Worm (Caenorhabditis elegans) whole organism, L4 larva: ENCODE data around the gene dnj-7.

Experiments
- D1046.2 ChIP-seq: fragments of 200-800 bp; sonication (Bioruptor generic); IDR thresholded peaks from 2 replicates; pipeline ENCODE4 v1.3.6; 2022; ENCODE audit warnings: missing genetic modification characterization, missing compliant biosample characterization
- F10B5.3 ChIP-seq: sonication (generic microtip); optimal IDR thresholded peaks from 2 replicates; lab custom pipeline; 2016; ENCODE audit warnings: mild to moderate bottlenecking, missing genetic modification characterization, missing compliant biosample characterization
- F26F4.8 ChIP-seq: fragments of 200-800 bp; sonication (Bioruptor generic); conservative IDR thresholded peaks from 2 replicates; pipeline ENCODE4 v1.3.6; 2022; ENCODE audit warnings: missing genetic modification characterization, missing compliant biosample characterization
- F37D6.2 ChIP-seq: sonication (generic microtip); optimal IDR thresholded peaks from 2 replicates; lab custom pipeline; 2016; ENCODE audit warnings: mild to moderate bottlenecking, missing genetic modification characterization, missing compliant biosample characterization
- F44E2.7 ChIP-seq: fragments of 200-800 bp; sonication (Bioruptor generic); IDR thresholded peaks from 2 replicates; pipeline ENCODE4 v2.1.2; 2022; ENCODE audit warnings: missing genetic modification characterization, missing compliant biosample characterization
- T20F7.1 ChIP-seq: fragments of 200-800 bp; sonication (Bioruptor generic); optimal IDR thresholded peaks from 2 replicates; lab custom pipeline; 2018; ENCODE audit warnings: mild to moderate bottlenecking, missing genetic modification characterization, missing compliant biosample characterization
- Y5F2A.4 ChIP-seq: fragments of 200-800 bp; sonication (Bioruptor generic); optimal IDR thresholded peaks from 2 replicates; lab custom pipeline; 2018; ENCODE audit warnings: mild to moderate bottlenecking, missing genetic modification characterization, missing compliant biosample characterization
- Y75B8A.6 ChIP-seq: fragments of 200-800 bp; sonication (Bioruptor generic); IDR thresholded peaks from 2 replicates; pipeline ENCODE4 v1.3.6; 2022; ENCODE audit warnings: missing genetic modification reagents, missing genetic modification characterization, missing compliant biosample characterization
- ZK337.2 ChIP-seq: fragments of 200-800 bp; sonication (Bioruptor generic); IDR thresholded peaks from 2 replicates; pipeline ENCODE4 v1.3.6; 2022; ENCODE audit warnings: missing genetic modification reagents, missing genetic modification characterization, missing compliant biosample characterization
- ZK546.5 ChIP-seq, 2 experiments: sonication (generic microtip); optimal IDR thresholded peaks; 2 replicates each; lab custom pipeline; 2017; ENCODE audit warnings: missing biosample characterization in 2 of 2, missing genetic modification characterization in 2 of 2
- attf-4 ChIP-seq: sonication (generic microtip); optimal IDR thresholded peaks from 3 replicates; lab custom pipeline; 2017; ENCODE audit warnings: missing biosample characterization, missing genetic modification characterization
- ceh-82 ChIP-seq: sonication (generic microtip); optimal IDR thresholded peaks from 2 replicates; lab custom pipeline; 2017; ENCODE audit warnings: missing biosample characterization, missing genetic modification characterization
- cey-2 ChIP-seq: sonication (generic microtip); optimal IDR thresholded peaks from 3 replicates; lab custom pipeline; 2017; ENCODE audit warnings: missing genetic modification characterization, mild to moderate bottlenecking, missing compliant biosample characterization, antibody characterized with exemption, borderline replicate concordance; ENCODE audit not compliant: insufficient read depth
- daf-12 ChIP-seq: fragments of 150-350 bp; optimal IDR thresholded peaks from 2 replicates; lab custom pipeline; 2014; ENCODE audit warnings: missing biosample characterization, missing genetic modification reagents, missing genetic modification characterization
- daf-8 ChIP-seq: fragments of 200-800 bp; sonication (Bioruptor generic); IDR thresholded peaks from 2 replicates; pipeline ENCODE4 v1.3.6; 2022; ENCODE audit warnings: missing genetic modification characterization, missing compliant biosample characterization
- dmd-9 ChIP-seq: fragments of 200-800 bp; sonication (Bioruptor generic); IDR thresholded peaks from 2 replicates; pipeline ENCODE4 v1.3.6; 2022; ENCODE audit warnings: missing genetic modification reagents, missing genetic modification characterization, missing compliant biosample characterization
- dpl-1 ChIP-seq: fragments of 150-350 bp; optimal IDR thresholded peaks from 2 replicates; lab custom pipeline; 2014; ENCODE audit warnings: missing biosample characterization, missing genetic modification reagents, missing genetic modification characterization
- duxl-1 ChIP-seq: sonication (generic microtip); optimal IDR thresholded peaks from 2 replicates; lab custom pipeline; 2016; ENCODE audit warnings: mild to moderate bottlenecking, missing genetic modification characterization, moderate library complexity, missing compliant biosample characterization; ENCODE audit not compliant: poor library complexity
- egl-27 ChIP-seq: sonication (generic microtip); optimal IDR thresholded peaks from 3 replicates; lab custom pipeline; 2017; ENCODE audit warnings: missing biosample characterization, missing genetic modification reagents, missing genetic modification characterization
- fkh-10 ChIP-seq: fragments of 150-350 bp; optimal IDR thresholded peaks from 2 replicates; lab custom pipeline; 2014; ENCODE audit warnings: missing biosample characterization, missing genetic modification reagents, missing genetic modification characterization
- fos-1 ChIP-seq: fragments of 150-350 bp; optimal IDR thresholded peaks from 2 replicates; lab custom pipeline; 2014; ENCODE audit warnings: missing biosample characterization, missing genetic modification characterization
- hlh-30 ChIP-seq: sonication (generic microtip); optimal IDR thresholded peaks from 2 replicates; lab custom pipeline; 2017; ENCODE audit warnings: antibody characterized with exemption, mild to moderate bottlenecking, missing genetic modification characterization, missing compliant biosample characterization; ENCODE audit not compliant: insufficient read depth
- jun-1 ChIP-seq: fragments of 150-350 bp; optimal IDR thresholded peaks from 2 replicates; lab custom pipeline; 2014; ENCODE audit warnings: missing biosample characterization, missing genetic modification reagents, missing genetic modification characterization
- lin-1 ChIP-seq: fragments of 200-800 bp; sonication (Bioruptor generic); IDR thresholded peaks from 2 replicates; pipeline ENCODE4 v1.3.6; 2022; ENCODE audit warnings: missing genetic modification reagents, missing genetic modification characterization, missing compliant biosample characterization
- lin-29 ChIP-seq: fragments of 200-800 bp; sonication (Bioruptor generic); IDR thresholded peaks from 2 replicates; pipeline ENCODE4 v1.3.6; 2022; ENCODE audit warnings: missing genetic modification reagents, missing genetic modification characterization, missing compliant biosample characterization
- lin-38 ChIP-seq: fragments of 200-800 bp; sonication (Bioruptor generic); IDR thresholded peaks from 2 replicates; pipeline ENCODE4 v1.3.6; 2022; ENCODE audit warnings: missing genetic modification reagents, missing genetic modification characterization, missing compliant biosample characterization
- lin-39 ChIP-seq: fragments of 150-350 bp; optimal IDR thresholded peaks from 2 replicates; lab custom pipeline; 2014; ENCODE audit warnings: missing biosample characterization, missing genetic modification reagents, missing genetic modification characterization
- lsy-2 ChIP-seq, 2 experiments: fragments of 150-350 bp in 1 of 2; sonication (generic microtip) in 1 of 2; optimal IDR thresholded peaks; 2 replicates each; lab custom pipeline; 2014 to 2017; ENCODE audit warnings: missing biosample characterization in 2 of 2, missing genetic modification characterization in 2 of 2
- madf-5 ChIP-seq, 2 experiments: fragments of 200-800 bp; sonication (Bioruptor generic); IDR thresholded peaks; 2 replicates each; pipeline ENCODE4 v1.3.6; 2022; ENCODE audit warnings: missing compliant biosample characterization in 2 of 2, missing genetic modification characterization in 2 of 2
- mdl-1 ChIP-seq, 2 experiments: fragments of 150-350 bp in 1 of 2; sonication (generic microtip) in 1 of 2; optimal IDR thresholded peaks; 2 replicates each; lab custom pipeline; 2014 to 2017; ENCODE audit warnings: missing biosample characterization in 2 of 2, missing genetic modification characterization in 2 of 2
- mdt-29 ChIP-seq: fragments of 200-800 bp; sonication (Bioruptor generic); IDR thresholded peaks from 2 replicates; pipeline ENCODE4 v1.3.6; 2022; ENCODE audit warnings: missing genetic modification reagents, missing genetic modification characterization, missing compliant biosample characterization
- mep-1 ChIP-seq: fragments of 150-350 bp; sonication (generic microtip); optimal IDR thresholded peaks from 3 replicates; lab custom pipeline; 2014; ENCODE audit warnings: missing biosample characterization, missing genetic modification characterization
- mxl-2 ChIP-seq: fragments of 200-800 bp; sonication (Bioruptor generic); conservative IDR thresholded peaks from 2 replicates; pipeline ENCODE4 v1.3.6; 2022; ENCODE audit warnings: missing genetic modification reagents, missing genetic modification characterization, missing compliant biosample characterization
- nhr-11 ChIP-seq: fragments of 150-350 bp; optimal IDR thresholded peaks from 2 replicates; lab custom pipeline; 2014; ENCODE audit warnings: missing biosample characterization, missing genetic modification characterization
- nhr-25 ChIP-seq: sonication (generic microtip); optimal IDR thresholded peaks from 2 replicates; lab custom pipeline; 2017; ENCODE audit warnings: missing genetic modification characterization, mild to moderate bottlenecking, missing compliant biosample characterization, antibody characterized with exemption, moderate library complexity, borderline replicate concordance; ENCODE audit not compliant: insufficient read depth
- nhr-77 ChIP-seq: fragments of 150-350 bp; optimal IDR thresholded peaks from 2 replicates; lab custom pipeline; 2014; ENCODE audit warnings: missing biosample characterization, missing genetic modification characterization
- pha-4 ChIP-seq, 2 experiments: fragments of 150-350 bp in 1 of 2; fragments of 200-800 bp in 1 of 2; sonication (Bioruptor generic) in 1 of 2; IDR thresholded peaks in 1 of 2; optimal IDR thresholded peaks in 1 of 2; 2 replicates each; pipeline versions ENCODE4 v1.3.6 to Lab custom; 2014 to 2022; ENCODE audit warnings: missing genetic modification characterization in 2 of 2, missing genetic modification reagents in 2 of 2, missing biosample characterization in 1 of 2, missing compliant biosample characterization in 1 of 2
- pqm-1 ChIP-seq: sonication (generic microtip); optimal IDR thresholded peaks from 2 replicates; lab custom pipeline; 2017; ENCODE audit warnings: missing biosample characterization, missing genetic modification characterization
- rbr-2 ChIP-seq: sonication (generic microtip); optimal IDR thresholded peaks from 2 replicates; lab custom pipeline; 2016; ENCODE audit warnings: missing genotype, missing genetic modification characterization, missing compliant biosample characterization
- saeg-2 ChIP-seq: fragments of 200-800 bp; sonication (Bioruptor generic); IDR thresholded peaks from 2 replicates; pipeline ENCODE4 v1.3.6; 2022; ENCODE audit warnings: missing genetic modification reagents, missing genetic modification characterization, missing compliant biosample characterization
- snpc-1.2 ChIP-seq: fragments of 200-800 bp; sonication (Bioruptor generic); IDR thresholded peaks from 2 replicates; pipeline ENCODE4 v1.3.6; 2022; ENCODE audit warnings: missing genetic modification reagents, missing genetic modification characterization, missing compliant biosample characterization
- spr-1 ChIP-seq: sonication (generic microtip); optimal IDR thresholded peaks from 2 replicates; lab custom pipeline; 2016; ENCODE audit warnings: mild to moderate bottlenecking, missing genetic modification characterization, missing compliant biosample characterization
- tag-97 ChIP-seq: fragments of 200-800 bp; sonication (Bioruptor generic); IDR thresholded peaks from 2 replicates; pipeline ENCODE4 v1.3.6; 2022; ENCODE audit warnings: missing genetic modification characterization, missing compliant biosample characterization
- unc-39 ChIP-seq: sonication (generic microtip); optimal IDR thresholded peaks from 2 replicates; lab custom pipeline; 2017; ENCODE audit warnings: missing biosample characterization, missing genetic modification characterization
- unc-62 ChIP-seq, 3 experiments: fragments of 150-350 bp in 1 of 3; sonication (generic microtip); optimal IDR thresholded peaks in 2 of 3; peaks in 1 of 3; 1 replicate in 1 of 3; 2 replicates in 2 of 3; lab custom pipeline; 2014 to 2017; ENCODE audit warnings: missing biosample characterization in 3 of 3, missing genetic modification characterization in 3 of 3, missing genetic modification reagents in 3 of 3, missing genotype in 1 of 3
- vab-7 ChIP-seq: fragments of 200-800 bp; sonication (Bioruptor generic); IDR thresholded peaks from 2 replicates; pipeline ENCODE4 v1.3.6; 2022; ENCODE audit warnings: missing genetic modification reagents, missing genetic modification characterization, missing compliant biosample characterization
- zag-1 ChIP-seq: fragments of 150-350 bp; optimal IDR thresholded peaks from 2 replicates; lab custom pipeline; 2014; ENCODE audit warnings: missing biosample characterization, missing genetic modification characterization
- zfp-2 ChIP-seq: sonication (generic microtip); optimal IDR thresholded peaks from 2 replicates; lab custom pipeline; 2016; ENCODE audit warnings: mild to moderate bottlenecking, missing genetic modification characterization, missing compliant biosample characterization
- zip-11 ChIP-seq: fragments of 200-800 bp; sonication (Bioruptor generic); IDR thresholded peaks from 2 replicates; pipeline ENCODE4 v1.3.6; 2022; ENCODE audit warnings: missing genetic modification characterization, missing compliant biosample characterization
- zip-2 ChIP-seq: fragments of 150-350 bp; optimal IDR thresholded peaks from 2 replicates; lab custom pipeline; 2014; ENCODE audit warnings: missing biosample characterization, missing genetic modification characterization

The dnj-7 gene

DNA sequence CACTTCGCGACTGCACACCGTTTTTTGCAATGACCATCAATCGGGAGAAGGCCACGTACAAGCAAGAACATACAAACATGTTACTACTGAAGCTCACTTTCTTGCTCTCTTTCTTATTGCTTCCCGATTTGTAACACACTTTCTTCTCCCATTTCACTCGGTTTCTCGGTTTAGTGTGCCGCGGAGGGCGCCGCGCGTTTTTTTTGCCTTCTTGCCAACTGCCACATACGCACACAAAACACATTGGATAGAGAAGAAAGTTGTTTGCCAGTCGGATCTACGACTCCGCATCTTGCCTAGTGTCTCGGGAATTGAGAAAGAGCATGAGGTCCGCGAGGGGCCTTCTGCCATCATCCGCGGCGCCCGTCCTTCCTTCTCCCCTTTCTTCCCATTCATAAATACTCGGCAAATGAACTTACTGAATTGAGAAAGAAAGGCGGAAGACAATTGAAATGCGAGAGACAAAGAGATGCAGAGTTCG is 40.4 kb downstream of the dnj-7 start:
- TF ChIP-seq unc-62 (GFP tag; optimal IDR thresholded peaks at IDR 0.05 in 1 of 2; lab: Kevin White, UChicago) (no peak), unc-62 (tag; optimal IDR thresholded peaks at IDR 0.05; lab: Kevin White, UChicago) (no peak), pqm-1 (tag; lab: Kevin White, UChicago) (peak; percentile 47), mdt-29 (no peak), zag-1 (tag; lab: Kevin White, UChicago) (no peak), mep-1 (tag; lab: Kevin White, UChicago) (peak; percentile 81), ZK337.2 (GFP tag; lab: Robert Waterston, UW) (no peak), zip-11 (no peak), fos-1 (no peak), D1046.2 (GFP tag; lab: Robert Waterston, UW) (no peak), T20F7.1 (no peak), lin-29 (GFP tag; lab: Robert Waterston, UW) (no peak), pha-4 (GFP tag; IDR thresholded peaks at IDR 0.05; lab: Robert Waterston, UW) (no peak), pha-4 (tag; optimal IDR thresholded peaks at IDR 0.05; lab: Kevin White, UChicago) (no peak), zip-2 (no peak), spr-1 (tag; lab: Kevin White, UChicago) (peak; percentile 3), ZK546.5 (tag; optimal IDR thresholded peaks at IDR 0.05; lab: Kevin White, UChicago) (no peak), madf-5 (GFP tag; IDR thresholded peaks at IDR 0.05; lab: Robert Waterston, UW) (no peak), tag-97 (no peak), lin-39 (tag; lab: Kevin White, UChicago) (no peak), Y75B8A.6 (GFP tag; lab: Robert Waterston, UW) (no peak), daf-12 (tag; lab: Kevin White, UChicago) (no peak), daf-8 (GFP tag; lab: Robert Waterston, UW) (no peak), Y5F2A.4 (GFP tag; lab: Kevin White, UChicago) (no peak), egl-27 (tag; lab: Kevin White, UChicago) (no peak), vab-7 (no peak), fkh-10 (peak; percentile 98), nhr-77 (tag; lab: Kevin White, UChicago) (peak; percentile 33), dpl-1 (GFP tag; lab: Kevin White, UChicago) (no peak), dmd-9 (GFP tag; lab: Robert Waterston, UW) (no peak), jun-1 (tag; lab: Kevin White, UChicago) (no peak), F44E2.7 (GFP tag; lab: Robert Waterston, UW) (no peak), F26F4.8 (GFP tag; lab: Robert Waterston, UW) (no peak), cey-2 (tag; lab: Kevin White, UChicago) (no peak), duxl-1 (no peak), lin-38 (GFP tag; lab: Robert Waterston, UW) (no peak), ceh-82 (tag; lab: Kevin White, UChicago) (no peak), nhr-25 (tag; lab: Kevin White, UChicago) (no peak), mxl-2 (no peak), lin-1 (GFP tag; lab: Robert Waterston, UW) (0 out of 2 replicates have a peak, but pooled peaks have one; percentile 22), attf-4 (tag; lab: Kevin White, UChicago) (peak; percentile 14), snpc-1.2 (GFP tag; lab: Robert Waterston, UW) (peak; percentile 30; the same call in 1 of the 2 replicates), saeg-2 (GFP tag; lab: Robert Waterston, UW) (no peak), rbr-2 (peak; percentile 68), F37D6.2 (peak; percentile 74), zfp-2 (tag; lab: Kevin White, UChicago) (no peak), lsy-2 (tag; optimal IDR thresholded peaks at IDR 0.05; lab: Kevin White, UChicago) (peak in 1 of 2 experiments; percentile 29), hlh-30 (tag; lab: Kevin White, UChicago) (peak; percentile 37), nhr-11 (tag; lab: Kevin White, UChicago) (peak; percentile 25), unc-39 (tag; lab: Kevin White, UChicago) (no peak), mdl-1 (tag; optimal IDR thresholded peaks at IDR 0.05; lab: Kevin White, UChicago) (peak in 1 of 2 experiments; percentile 37), F10B5.3 (no peak)
